5 worm cellular contexts compared by ENCODE assay signal in the genomic region with DNA sequence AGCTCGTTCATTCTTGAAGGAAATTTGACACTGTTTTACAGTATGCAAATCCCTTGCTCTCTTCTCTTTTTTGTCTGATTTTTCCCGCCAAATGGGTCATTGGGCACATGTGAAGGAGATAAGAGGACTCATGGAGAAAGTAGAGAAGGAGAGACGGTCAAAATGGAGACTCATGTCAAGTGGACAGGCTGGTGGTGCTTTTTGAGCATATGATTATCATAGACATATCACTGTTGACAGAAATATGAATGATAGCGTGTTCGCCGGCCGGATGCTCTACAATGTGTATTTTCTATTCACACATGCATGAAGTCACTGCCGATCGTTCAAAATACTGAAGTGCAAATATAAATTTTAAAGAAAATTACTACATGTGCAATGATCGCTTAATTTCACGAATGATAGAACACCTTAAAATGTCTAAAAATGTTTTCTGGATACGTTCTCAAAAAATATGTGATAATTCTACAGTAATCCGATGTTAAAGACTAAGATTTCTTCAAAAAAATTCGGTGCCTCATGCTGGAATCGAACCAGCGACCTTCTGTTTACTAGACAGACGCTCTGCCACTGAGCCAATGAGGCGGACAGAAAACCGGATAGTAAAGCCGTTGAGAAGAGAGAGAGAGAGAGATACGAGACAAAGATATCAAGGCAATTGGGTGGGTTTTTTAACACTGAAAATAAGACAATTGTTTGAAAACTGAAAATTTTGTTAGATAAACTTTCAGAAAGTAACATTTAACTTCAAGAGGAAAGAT.
A peak's percentile ranks its signal among the peaks of the same experiment; 100 is the strongest.
TF ChIP-seq lines count a peak whose summit lies in the region.

No protein-coding gene starts in this region.

TF ChIP-seq in whole organism, L1 larva, 84 proteins besides CTCF, POLR2A, EP300 and RAD21 (continues in another document):
- TF ChIP-seq nhr-90 (tag; optimal IDR thresholded peaks at IDR 0.05; lab: Kevin White, UChicago; ENCODE audit: poor library complexity), result peak; percentile 31
- TF ChIP-seq dsc-1 (tag; optimal IDR thresholded peaks at IDR 0.05; lab: Kevin White, UChicago), result peak; percentile 66
- no peak for TF ChIP-seq sptf-1 (tag; optimal IDR thresholded peaks at IDR 0.05; lab: Kevin White, UChicago)
- TF ChIP-seq nhr-19 (GFP tag; conservative IDR thresholded peaks at IDR 0.05; lab: Robert Waterston, UW), result peak; percentile 59
- TF ChIP-seq ceh-63 (GFP tag; optimal IDR thresholded peaks at IDR 0.05; lab: Kevin White, UChicago), result no peak
- TF ChIP-seq C16A3.4 (tag; optimal IDR thresholded peaks at IDR 0.05; lab: Kevin White, UChicago), result peak; percentile 45
- TF ChIP-seq fos-1 (tag; optimal IDR thresholded peaks at IDR 0.05; lab: Kevin White, UChicago), result no peak
- no peak for TF ChIP-seq irx-1 (tag; optimal IDR thresholded peaks at IDR 0.05; lab: Kevin White, UChicago)
- no peak for TF ChIP-seq Y116A8C.19 (tag; optimal IDR thresholded peaks at IDR 0.05; lab: Kevin White, UChicago; ENCODE audit: borderline replicate concordance)
- peak; percentile 3 to 21 (median 5) for TF ChIP-seq ceh-82 (tag; optimal IDR thresholded peaks at IDR 0.05; lab: Kevin White, UChicago)
- no peak for TF ChIP-seq aly-2 (tag; optimal IDR thresholded peaks at IDR 0.05; lab: Kevin White, UChicago)
- peak; percentile 65 for TF ChIP-seq snu-23 (GFP tag; optimal IDR thresholded peaks at IDR 0.05; lab: Kevin White, UChicago)
- TF ChIP-seq nhr-77 (tag; optimal IDR thresholded peaks at IDR 0.05; lab: Kevin White, UChicago), result no peak
- TF ChIP-seq rnt-1 (tag; optimal IDR thresholded peaks at IDR 0.05; lab: Kevin White, UChicago), result peak; percentile 49
- no peak for TF ChIP-seq mab-9 (GFP tag; IDR thresholded peaks at IDR 0.05; lab: Robert Waterston, UW)
- TF ChIP-seq nhr-20 (tag; optimal IDR thresholded peaks at IDR 0.05; lab: Kevin White, UChicago), result peak; percentile 33

TF ChIP-seq in whole organism, L3 larva, 47 proteins besides CTCF, POLR2A, EP300 and RAD21:
- TF ChIP-seq lin-15B (tag; optimal IDR thresholded peaks at IDR 0.05; lab: Kevin White, UChicago), result peak; percentile 9
- TF ChIP-seq ztf-4 (tag; optimal IDR thresholded peaks at IDR 0.05; lab: Kevin White, UChicago), result no peak
- peak; percentile 34 for TF ChIP-seq egl-27 (tag; optimal IDR thresholded peaks at IDR 0.05; lab: Kevin White, UChicago)
- TF ChIP-seq nfya-1 (tag; optimal IDR thresholded peaks at IDR 0.05; lab: Kevin White, UChicago; ENCODE audit: insufficient read depth), result peak; percentile 53
- TF ChIP-seq nhr-11 (tag; optimal IDR thresholded peaks at IDR 0.05; lab: Kevin White, UChicago), result no peak
- peak; percentile 50 for TF ChIP-seq hmg-11 (tag; optimal IDR thresholded peaks at IDR 0.05; lab: Kevin White, UChicago)
- TF ChIP-seq snpc-4 (tag; optimal IDR thresholded peaks at IDR 0.05; lab: Kevin White, UChicago), result peak; percentile 94
- peak; percentile 42 for TF ChIP-seq pha-4 (tag; optimal IDR thresholded peaks at IDR 0.05; lab: Kevin White, UChicago)
- TF ChIP-seq egl-5 (tag; optimal IDR thresholded peaks at IDR 0.05; lab: Kevin White, UChicago), result no peak
- peak; percentile 32 for TF ChIP-seq nhr-43 (tag; optimal IDR thresholded peaks at IDR 0.05; lab: Kevin White, UChicago; ENCODE audit: poor library complexity, severe bottlenecking)
- peak; percentile 17 for TF ChIP-seq elt-2 (tag; optimal IDR thresholded peaks at IDR 0.05; lab: Kevin White, UChicago)

TF ChIP-seq in whole organism, early embryonic, 17 proteins besides CTCF, POLR2A, EP300 and RAD21:
- TF ChIP-seq scrt-1 (GFP tag; IDR thresholded peaks at IDR 0.05; lab: Robert Waterston, UW) (peak; percentile 50; the same call in 1 of the 2 replicates), aly-1 (tag; optimal IDR thresholded peaks at IDR 0.05; lab: Kevin White, UChicago) (peak; percentile 4), ets-7 (tag; optimal IDR thresholded peaks at IDR 0.05; lab: Kevin White, UChicago) (no peak), hmbx-1 (tag; optimal IDR thresholded peaks at IDR 0.05; lab: Kevin White, UChicago) (peak; percentile 27), ceh-13 (GFP tag; optimal IDR thresholded peaks at IDR 0.05; lab: Kevin White, UChicago) (peak; percentile 44), pes-1 (GFP tag; IDR thresholded peaks at IDR 0.05; lab: Robert Waterston, UW) (peak; percentile 85), sea-1 (GFP tag; conservative IDR thresholded peaks at IDR 0.05; lab: Robert Waterston, UW) (peak; percentile 61; the same call in 1 of the 2 replicates), tbx-37 (GFP tag; conservative IDR thresholded peaks at IDR 0.05; lab: Robert Waterston, UW) (0 out of 2 replicates have a peak, but pooled peaks have one; percentile 41), flt-1 (GFP tag; IDR thresholded peaks at IDR 0.05; lab: Robert Waterston, UW) (peak; percentile 71), ceh-36 (tag; optimal IDR thresholded peaks at IDR 0.05; lab: Kevin White, UChicago) (peak; percentile 62), tra-4 (tag; optimal IDR thresholded peaks at IDR 0.05; lab: Kevin White, UChicago) (no peak), tbx-11 (GFP tag; IDR thresholded peaks at IDR 0.05; lab: Robert Waterston, UW) (peak; percentile 62), ama-1 (optimal IDR thresholded peaks at IDR 0.05; lab: Kevin White, UChicago) (no peak), hmg-4 (GFP tag; optimal IDR thresholded peaks at IDR 0.05; lab: Kevin White, UChicago) (peak; percentile 62), hnd-1 (tag; optimal IDR thresholded peaks at IDR 0.05; lab: Kevin White, UChicago) (peak; percentile 43), B0310.2 (tag; optimal IDR thresholded peaks at IDR 0.05; lab: Kevin White, UChicago) (no peak), F13C5.2 (tag; optimal IDR thresholded peaks at IDR 0.05; lab: Kevin White, UChicago) (peak; percentile 14)

TF ChIP-seq in whole organism, midembryonic, 9 proteins besides CTCF, POLR2A, EP300 and RAD21:
- TF ChIP-seq tab-1 (GFP tag; IDR thresholded peaks at IDR 0.05; lab: Robert Waterston, UW), result peak; percentile 76; the same call in 1 of the 2 replicates
- 0 out of 2 replicates have a peak, but pooled peaks have one; percentile 11 for TF ChIP-seq ztf-23 (GFP tag; IDR thresholded peaks at IDR 0.05; lab: Robert Waterston, UW)
- 0 out of 2 replicates have a peak, but pooled peaks have one; percentile 31 for TF ChIP-seq ref-1 (GFP tag; conservative IDR thresholded peaks at IDR 0.05; lab: Robert Waterston, UW)
- peak; percentile 80 for TF ChIP-seq flt-1 (GFP tag; IDR thresholded peaks at IDR 0.05; lab: Robert Waterston, UW)
- no peak for TF ChIP-seq cog-1 (tag; optimal IDR thresholded peaks at IDR 0.05; lab: Kevin White, UChicago)
- no peak for TF ChIP-seq klf-2 (GFP tag; conservative IDR thresholded peaks at IDR 0.05; lab: Robert Waterston, UW)
- TF ChIP-seq T22C8.4 (GFP tag; IDR thresholded peaks at IDR 0.05; lab: Robert Waterston, UW), result peak; percentile 55; the same call in 1 of the 2 replicates
- no peak for TF ChIP-seq med-1 (GFP tag; optimal IDR thresholded peaks at IDR 0.05; lab: Kevin White, UChicago; ENCODE audit: insufficient read depth)
- peak; percentile 38; the same call in 1 of the 2 replicates for TF ChIP-seq ztf-29 (GFP tag; IDR thresholded peaks at IDR 0.05; lab: Robert Waterston, UW)

TF ChIP-seq in whole organism, young adult, 124 proteins besides CTCF, POLR2A, EP300 and RAD21 (continues in another document):
- TF ChIP-seq hmg-20 (GFP tag; IDR thresholded peaks at IDR 0.05; lab: Robert Waterston, UW) (no peak), sea-2 (GFP tag; IDR thresholded peaks at IDR 0.05; lab: Robert Waterston, UW) (no peak), snpc-1.1 (tag; optimal IDR thresholded peaks at IDR 0.05; lab: Kevin White, UChicago; ENCODE audit: insufficient read depth) (peak; percentile 92), egl-18 (GFP tag; IDR thresholded peaks at IDR 0.05; lab: Robert Waterston, UW) (no peak), ccch-3 (GFP tag; optimal IDR thresholded peaks at IDR 0.05; lab: Kevin White, UChicago) (no peak), aptf-3 (GFP tag; IDR thresholded peaks at IDR 0.05; lab: Robert Waterston, UW) (no peak), bed-1 (GFP tag; IDR thresholded peaks at IDR 0.05; lab: Robert Waterston, UW) (no peak), mes-4 (tag; optimal IDR thresholded peaks at IDR 0.05; lab: Kevin White, UChicago) (peak; percentile 12), B0035.1 (tag; optimal IDR thresholded peaks at IDR 0.05; lab: Kevin White, UChicago) (no peak), egrh-3 (GFP tag; IDR thresholded peaks at IDR 0.05; lab: Robert Waterston, UW) (no peak), rpc-1 (optimal IDR thresholded peaks at IDR 0.05; lab: Kevin White, UChicago) (peak; percentile 77), rpc-1 (tag; optimal IDR thresholded peaks at IDR 0.05; lab: Kevin White, UChicago) (peak; percentile 72), athp-1 (tag; optimal IDR thresholded peaks at IDR 0.05; lab: Kevin White, UChicago) (no peak), snpc-4 (GFP tag; optimal IDR thresholded peaks at IDR 0.05; lab: Kevin White, UChicago) (peak; percentile 84), snpc-4 (tag; optimal IDR thresholded peaks at IDR 0.05; lab: Kevin White, UChicago) (peak; percentile 91 to 94 (median 92)), mxl-1 (tag; optimal IDR thresholded peaks at IDR 0.05; lab: Kevin White, UChicago) (no peak), madf-6 (GFP tag; IDR thresholded peaks at IDR 0.05; lab: Robert Waterston, UW) (0 out of 2 replicates have a peak, but pooled peaks have one; percentile 19), egl-44 (GFP tag; IDR thresholded peaks at IDR 0.05; lab: Robert Waterston, UW) (no peak), die-1 (tag; optimal IDR thresholded peaks at IDR 0.05; lab: Kevin White, UChicago) (peak; percentile 27), K12H6.12 (tag; optimal IDR thresholded peaks at IDR 0.05; lab: Kevin White, UChicago) (no peak), zim-3 (tag; optimal IDR thresholded peaks at IDR 0.05; lab: Kevin White, UChicago) (peak; percentile 27), ztf-3 (GFP tag; optimal IDR thresholded peaks at IDR 0.05; lab: Kevin White, UChicago) (no peak), zfh-2 (GFP tag; conservative IDR thresholded peaks at IDR 0.05; lab: Robert Waterston, UW) (no peak), F57A8.1 (GFP tag; optimal IDR thresholded peaks at IDR 0.05; lab: Kevin White, UChicago) (no peak), T07F8.4 (tag; optimal IDR thresholded peaks at IDR 0.05; lab: Kevin White, UChicago) (no peak), repo-1 (tag; optimal IDR thresholded peaks at IDR 0.05; lab: Kevin White, UChicago) (no peak), ets-4 (GFP tag; optimal IDR thresholded peaks at IDR 0.05; lab: Kevin White, UChicago) (no peak), nfya-2 (GFP tag; IDR thresholded peaks at IDR 0.05; lab: Robert Waterston, UW) (no peak), nhr-27 (tag; optimal IDR thresholded peaks at IDR 0.05; lab: Kevin White, UChicago) (no peak), rcor-1 (GFP tag; IDR thresholded peaks at IDR 0.05; lab: Robert Waterston, UW) (no peak), F37B4.10 (GFP tag; IDR thresholded peaks at IDR 0.05; lab: Robert Waterston, UW) (no peak), ama-1 (optimal IDR thresholded peaks at IDR 0.05; lab: Kevin White, UChicago) (no peak), ama-1 (GFP tag; optimal IDR thresholded peaks at IDR 0.05; lab: Kevin White, UChicago) (no peak), hlh-26 (GFP tag; conservative IDR thresholded peaks at IDR 0.05; lab: Robert Waterston, UW) (no peak)

Comparison
In these comparisons a context has a peak if more than half of its experiments do, and no peak if none do; other contexts are left out.
1. Of the 8 proteins assayed by ChIP-seq in both whole organism, young adult and whole organism, L1 larva: peak only in whole organism, young adult: none; only in whole organism, L1 larva: dpl-1 and efl-1; in both: nhr-90 and snpc-4; in neither: 3; mixed calls (peak in some experiments, not most) for 1.